Worm (Caenorhabditis elegans) whole organism, early embryonic: ENCODE results near the gene F48C5.2.

Experiments
- ama-1 ChIP-seq: fragments of 150-350 bp; optimal IDR thresholded peaks from 2 replicates; lab custom pipeline; 2014
- ets-7 ChIP-seq: sonication (generic microtip); optimal IDR thresholded peaks from 2 replicates; lab custom pipeline; 2016; ENCODE audit warnings: missing genotype, missing genetic modification characterization, missing compliant biosample characterization
- hmbx-1 ChIP-seq: sonication (generic microtip); optimal IDR thresholded peaks from 2 replicates; lab custom pipeline; 2016; ENCODE audit warnings: mild to moderate bottlenecking, missing genetic modification characterization, missing compliant biosample characterization
- scrt-1 ChIP-seq: fragments of 200-800 bp; sonication (Bioruptor generic); IDR thresholded peaks from 2 replicates; pipeline ENCODE4 v1.3.6; 2022; ENCODE audit warnings: missing genetic modification characterization, missing compliant biosample characterization
- sea-1 ChIP-seq: fragments of 200-800 bp; sonication (Bioruptor generic); conservative IDR thresholded peaks from 2 replicates; pipeline ENCODE4 v1.3.6; 2022; ENCODE audit warnings: missing genetic modification characterization, missing compliant biosample characterization
- tra-4 ChIP-seq: sonication (generic microtip); optimal IDR thresholded peaks from 2 replicates; lab custom pipeline; 2017; ENCODE audit warnings: missing genetic modification characterization, missing compliant biosample characterization

DNA sequence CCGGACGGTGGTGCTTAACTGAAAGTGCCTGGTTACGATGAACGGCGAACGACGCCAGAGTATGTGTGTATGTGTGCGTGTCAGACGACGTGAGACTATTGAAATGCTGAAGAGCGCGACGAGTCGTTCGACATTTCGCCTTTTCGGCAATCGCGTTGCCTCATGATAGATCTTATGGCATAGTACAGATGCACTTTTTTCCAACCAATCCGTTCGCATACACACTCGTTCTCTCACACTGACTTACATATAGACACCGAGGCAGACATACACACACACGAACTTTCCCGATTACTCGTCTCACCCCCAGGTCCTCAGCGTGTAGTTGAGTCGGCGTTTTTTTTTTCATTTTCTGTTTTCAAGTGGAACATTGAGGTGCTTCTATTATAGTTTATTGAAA, 24.6 kb upstream of the F48C5.2 start:
- no peak for TF ChIP-seq ama-1 (lab: Kevin White, UChicago)
- TF ChIP-seq tra-4 (tag; lab: Kevin White, UChicago), result no peak
- TF ChIP-seq scrt-1 (GFP tag; lab: Robert Waterston, UW), result no peak
- no peak for TF ChIP-seq hmbx-1 (tag; lab: Kevin White, UChicago)
- no peak for TF ChIP-seq sea-1 (GFP tag; lab: Robert Waterston, UW)
- no peak for TF ChIP-seq ets-7
